Worm (Caenorhabditis elegans) whole organism, L1 larva: ENCODE results near the gene D1086.5.

Source experiments
- ces-1 ChIP-seq: fragments of 150-350 bp; optimal IDR thresholded peaks from 2 replicates; lab custom pipeline; 2014; ENCODE audit warnings: missing biosample characterization, missing genetic modification reagents, missing genetic modification characterization
- fkh-4 ChIP-seq: sonication (generic microtip); optimal IDR thresholded peaks from 2 replicates; lab custom pipeline; 2016; ENCODE audit warnings: missing compliant biosample characterization, missing genetic modification characterization, borderline replicate concordance
- lsy-2 ChIP-seq, 2 experiments: fragments of 150-350 bp; optimal IDR thresholded peaks; 2 replicates each; lab custom pipeline; 2014; ENCODE audit warnings: missing biosample characterization in 2 of 2, missing genetic modification characterization in 2 of 2
- mab-9 ChIP-seq: fragments of 200-800 bp; sonication (Bioruptor generic); IDR thresholded peaks from 2 replicates; pipeline ENCODE4 v1.3.6; 2022; ENCODE audit warnings: missing genetic modification reagents, missing genetic modification characterization, missing compliant biosample characterization
- pqm-1 ChIP-seq: sonication (generic microtip); optimal IDR thresholded peaks from 3 replicates; lab custom pipeline; 2017; ENCODE audit warnings: missing biosample characterization, missing genetic modification characterization
- snpc-4 ChIP-seq: fragments of 150-350 bp; optimal IDR thresholded peaks from 2 replicates; lab custom pipeline; 2014; ENCODE audit warnings: missing biosample characterization, missing genetic modification characterization
- unc-62 ChIP-seq: fragments of 150-350 bp; optimal IDR thresholded peaks from 2 replicates; lab custom pipeline; 2014; ENCODE audit warnings: missing biosample characterization, missing genetic modification reagents, missing genetic modification characterization

ce11 chrV:14130226-14130625 lies 40.1 kb upstream of the D1086.5 start:
- no peak for TF ChIP-seq fkh-4 (tag; lab: Kevin White, UChicago)
- TF ChIP-seq snpc-4 (tag; lab: Kevin White, UChicago) = no peak
- TF ChIP-seq ces-1 (GFP tag; lab: Kevin White, UChicago) = no peak
- no peak for TF ChIP-seq mab-9 (GFP tag; lab: Robert Waterston, UW)
- no peak for TF ChIP-seq pqm-1 (tag; lab: Kevin White, UChicago)
- TF ChIP-seq lsy-2 (tag; optimal IDR thresholded peaks at IDR 0.05; lab: Kevin White, UChicago) = no peak
- TF ChIP-seq unc-62 (GFP tag; lab: Kevin White, UChicago) = no peak
